Worm (Caenorhabditis elegans): ENCODE data around the gene hsp-12.3.

DNA sequence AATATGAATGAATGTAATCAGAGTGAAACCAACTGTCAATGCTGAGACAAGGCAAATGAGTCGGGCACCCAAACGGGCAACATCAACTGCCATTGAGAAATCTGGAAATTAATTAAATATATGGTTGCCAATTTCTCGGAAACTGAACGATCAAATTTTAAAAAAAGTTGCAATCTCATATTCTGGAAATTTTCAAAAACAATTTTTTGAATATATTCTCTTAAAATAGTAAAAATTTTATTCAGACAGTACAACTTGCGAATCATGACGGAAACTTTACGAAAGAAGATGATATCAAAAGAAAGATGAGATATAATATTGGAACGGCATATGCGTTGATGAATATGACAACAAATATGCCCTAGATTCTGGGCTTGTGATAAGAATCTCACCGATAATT is 49.2 kb downstream of the hsp-12.3 start, which contains the start of gene col-121:
- TF ChIP-seq ama-1 (optimal IDR thresholded peaks at IDR 0.05), result no peak
- no peak for TF ChIP-seq tbx-11 (GFP tag; IDR thresholded peaks at IDR 0.05)
- no peak for TF ChIP-seq hmg-4 (GFP tag; optimal IDR thresholded peaks at IDR 0.05)
- no peak for TF ChIP-seq tra-4 (tag; optimal IDR thresholded peaks at IDR 0.05)
- TF ChIP-seq aly-1 (tag; optimal IDR thresholded peaks at IDR 0.05), result no peak
- no peak for TF ChIP-seq ceh-13 (GFP tag; optimal IDR thresholded peaks at IDR 0.05)
- no peak for TF ChIP-seq tbx-37 (GFP tag; conservative IDR thresholded peaks at IDR 0.05)
- no peak for TF ChIP-seq ets-7 (tag; optimal IDR thresholded peaks at IDR 0.05)
- TF ChIP-seq pes-1 (GFP tag; IDR thresholded peaks at IDR 0.05), result no peak
- TF ChIP-seq B0310.2 (tag; optimal IDR thresholded peaks at IDR 0.05), result no peak
- TF ChIP-seq flt-1 (GFP tag; IDR thresholded peaks at IDR 0.05), result no peak
